Fruit fly (Drosophila melanogaster) whole organism, embryonic: Measurements from ENCODE around the gene CG17572.
A peak's percentile ranks its signal among the peaks of the same experiment; 100 is the strongest.

ENCODE experiments used
- Abd-B ChIP-seq: fragments of 200-800 bp; sonication (Bioruptor generic); optimal IDR thresholded peaks from 2 replicates; lab custom pipeline; 2018; ENCODE audit warnings: missing biosample characterization, mild to moderate bottlenecking, missing genetic modification characterization, moderate library complexity
- Ada2b ChIP-seq: fragments of 200-800 bp; sonication (Bioruptor generic); IDR thresholded peaks from 2 replicates; pipeline ENCODE4 v1.3.6; 2022; ENCODE audit warnings: missing biosample characterization, missing genetic modification characterization
- CG10565 ChIP-seq: fragments of 200-800 bp; sonication (Bioruptor generic); optimal IDR thresholded peaks from 3 replicates; lab custom pipeline; 2016; ENCODE audit warnings: missing biosample characterization, mild to moderate bottlenecking, missing genetic modification characterization
- CG13775 ChIP-seq: fragments of 200-800 bp; sonication (Bioruptor generic); optimal IDR thresholded peaks from 3 replicates; lab custom pipeline; 2017; ENCODE audit warnings: missing biosample characterization, mild to moderate bottlenecking, missing genetic modification characterization
- CG15011 ChIP-seq: fragments of 200-800 bp; sonication (Bioruptor generic); optimal IDR thresholded peaks from 3 replicates; lab custom pipeline; 2018; ENCODE audit warnings: missing biosample characterization, mild to moderate bottlenecking, missing genetic modification characterization
- CG16779 ChIP-seq: fragments of 200-800 bp; sonication (Bioruptor generic); IDR thresholded peaks from 2 replicates; pipeline ENCODE4 v1.3.6; 2022; ENCODE audit warnings: missing biosample characterization, missing genetic modification characterization
- CG16863 ChIP-seq: fragments of 200-800 bp; sonication (Bioruptor generic); optimal IDR thresholded peaks from 3 replicates; lab custom pipeline; 2016; ENCODE audit warnings: missing biosample characterization, missing genetic modification characterization
- CG1792 ChIP-seq: fragments of 200-800 bp; sonication (Bioruptor generic); optimal IDR thresholded peaks from 2 replicates; lab custom pipeline; 2016; ENCODE audit warnings: missing biosample characterization, missing genetic modification characterization
- CG18011 ChIP-seq: fragments of 200-800 bp; sonication (Bioruptor generic); optimal IDR thresholded peaks from 2 replicates; lab custom pipeline; 2017; ENCODE audit warnings: missing biosample characterization, missing genetic modification characterization, mild to moderate bottlenecking, moderate library complexity, missing genotype
- CG18476 ChIP-seq: fragments of 200-800 bp; sonication (Bioruptor generic); optimal IDR thresholded peaks from 2 replicates; lab custom pipeline; 2016; ENCODE audit warnings: missing biosample characterization, mild to moderate bottlenecking, missing genetic modification characterization
- CG2678 ChIP-seq: fragments of 200-800 bp; sonication (Bioruptor generic); optimal IDR thresholded peaks from 3 replicates; lab custom pipeline; 2019; ENCODE audit warnings: missing biosample characterization, mild to moderate bottlenecking, missing genetic modification characterization, moderate library complexity
- CG3995 ChIP-seq: fragments of 200-800 bp; sonication (Bioruptor generic); optimal IDR thresholded peaks from 3 replicates; lab custom pipeline; 2016; ENCODE audit warnings: missing biosample characterization, missing genetic modification characterization
- CG4328 ChIP-seq: fragments of 200-800 bp; sonication (Bioruptor generic); optimal IDR thresholded peaks from 3 replicates; lab custom pipeline; 2017; ENCODE audit warnings: missing biosample characterization, missing genetic modification reagents, missing genetic modification characterization
- CG6765 ChIP-seq: fragments of 200-800 bp; sonication (Bioruptor generic); optimal IDR thresholded peaks from 3 replicates; lab custom pipeline; 2017; ENCODE audit warnings: missing biosample characterization, mild to moderate bottlenecking, missing genetic modification characterization
- CG7372 ChIP-seq: fragments of 200-800 bp; sonication (Bioruptor generic); IDR thresholded peaks from 2 replicates; pipeline ENCODE4 v1.3.6; 2022; ENCODE audit warnings: missing biosample characterization, missing genetic modification characterization
- CG7928 ChIP-seq: fragments of 200-800 bp; sonication (Bioruptor generic); optimal IDR thresholded peaks from 2 replicates; lab custom pipeline; 2017; ENCODE audit warnings: missing biosample characterization, mild to moderate bottlenecking, missing genetic modification characterization
- CG7963 ChIP-seq: fragments of 200-800 bp; sonication (Bioruptor generic); IDR thresholded peaks from 3 replicates; pipeline ENCODE4 v1.3.6; 2022; ENCODE audit warnings: missing biosample characterization, missing genetic modification characterization; ENCODE audit not compliant: partially characterized antibody
- CG7987 ChIP-seq: fragments of 200-800 bp; sonication (Bioruptor generic); optimal IDR thresholded peaks from 2 replicates; lab custom pipeline; 2018; ENCODE audit warnings: missing biosample characterization, mild to moderate bottlenecking, missing genetic modification characterization, moderate library complexity
- CG8281 ChIP-seq: fragments of 200-800 bp; sonication (Bioruptor generic); optimal IDR thresholded peaks from 2 replicates; lab custom pipeline; 2018; ENCODE audit warnings: missing biosample characterization, mild to moderate bottlenecking, missing genetic modification characterization, moderate library complexity
- Dad ChIP-seq: fragments of 200-800 bp; sonication (Bioruptor generic); optimal IDR thresholded peaks from 3 replicates; lab custom pipeline; 2016; ENCODE audit warnings: missing biosample characterization, missing genetic modification characterization
- Deaf1 ChIP-seq: fragments of 200-800 bp; optimal IDR thresholded peaks from 3 replicates; lab custom pipeline; 2019; ENCODE audit warnings: missing biosample characterization, mild to moderate bottlenecking, missing genetic modification characterization, moderate library complexity
- E2f2 ChIP-seq: fragments of 200-800 bp; sonication (Bioruptor generic); IDR thresholded peaks from 2 replicates; pipeline ENCODE4 v1.3.6; 2022; ENCODE audit warnings: missing biosample characterization, missing genetic modification characterization
- Hr39 ChIP-seq: fragments of >200 bp; optimal IDR thresholded peaks from 2 replicates; lab custom pipeline; 2017
- Meics ChIP-seq: fragments of 200-800 bp; sonication (Bioruptor generic); optimal IDR thresholded peaks from 2 replicates; lab custom pipeline; 2017; ENCODE audit warnings: missing biosample characterization, mild to moderate bottlenecking, missing genetic modification characterization
- Mes4 ChIP-seq: fragments of 200-800 bp; sonication (Bioruptor generic); optimal IDR thresholded peaks from 2 replicates; lab custom pipeline; 2016; ENCODE audit warnings: missing biosample characterization, missing genetic modification characterization
- NK7.1 ChIP-seq: fragments of 200-800 bp; sonication (Bioruptor generic); optimal IDR thresholded peaks from 3 replicates; lab custom pipeline; 2016; ENCODE audit warnings: missing biosample characterization, missing genetic modification characterization
- Oli ChIP-seq: fragments of 200-800 bp; sonication (Bioruptor generic); optimal IDR thresholded peaks from 2 replicates; lab custom pipeline; 2018; ENCODE audit warnings: missing biosample characterization, mild to moderate bottlenecking, missing genetic modification characterization, moderate library complexity
- Ptx1 ChIP-seq: fragments of 200-800 bp; sonication (Bioruptor generic); IDR thresholded peaks from 2 replicates; pipeline ENCODE4 v1.3.6; 2022; ENCODE audit warnings: missing biosample characterization, missing genetic modification characterization
- Sry-β ChIP-seq: fragments of 200-800 bp; sonication (Bioruptor generic); optimal IDR thresholded peaks from 2 replicates; lab custom pipeline; 2018; ENCODE audit warnings: missing biosample characterization, mild to moderate bottlenecking, missing genetic modification characterization, moderate library complexity
- Taf1 ChIP-seq: fragments of 200-800 bp; sonication (Bioruptor generic); IDR thresholded peaks from 2 replicates; pipeline ENCODE4 v1.3.6; 2022; ENCODE audit warnings: missing biosample characterization, missing genetic modification characterization
- Trl ChIP-seq, 3 experiments: fragments of >200 bp in 2 of 3; fragments of 200-800 bp in 1 of 3; sonication (Bioruptor generic) in 1 of 3; optimal IDR thresholded peaks; 2 replicates in 1 of 3; 3 replicates in 2 of 3; lab custom pipeline; 2016 to 2017; ENCODE audit warnings: missing biosample characterization in 1 of 3, missing genetic modification characterization in 1 of 3
- Usf ChIP-seq: fragments of 200-800 bp; sonication (Bioruptor generic); optimal IDR thresholded peaks from 2 replicates; lab custom pipeline; 2017; ENCODE audit warnings: missing genotype, missing biosample characterization, missing genetic modification characterization
- ac ChIP-seq: fragments of 200-800 bp; sonication (Bioruptor generic); optimal IDR thresholded peaks from 3 replicates; lab custom pipeline; 2017; ENCODE audit warnings: missing biosample characterization, mild to moderate bottlenecking, missing genetic modification characterization
- aop ChIP-seq: fragments of 200-800 bp; sonication (Bioruptor generic); IDR thresholded peaks from 2 replicates; pipeline ENCODE4 v1.3.6; 2022; ENCODE audit warnings: missing biosample characterization, missing genetic modification characterization
- ap ChIP-seq: fragments of 200-800 bp; sonication (Bioruptor generic); IDR thresholded peaks from 2 replicates; pipeline ENCODE4 v1.3.6; 2022; ENCODE audit warnings: missing biosample characterization, missing genetic modification characterization
- ase ChIP-seq: fragments of 200-800 bp; sonication (Bioruptor generic); IDR thresholded peaks from 3 replicates; pipeline ENCODE4 v1.3.6; 2022; ENCODE audit warnings: missing biosample characterization, missing genetic modification characterization
- ato ChIP-seq: fragments of 200-800 bp; sonication (Bioruptor generic); IDR thresholded peaks from 2 replicates; pipeline ENCODE4 v1.3.6; 2022; ENCODE audit warnings: missing biosample characterization, missing genetic modification characterization; ENCODE audit not compliant: partially characterized antibody
- bowl ChIP-seq: fragments of 200-800 bp; sonication (Bioruptor generic); IDR thresholded peaks from 2 replicates; pipeline ENCODE4 v1.3.6; 2022; ENCODE audit warnings: missing biosample characterization, missing genetic modification characterization
- caup ChIP-seq: fragments of 200-800 bp; sonication (Bioruptor generic); optimal IDR thresholded peaks from 3 replicates; lab custom pipeline; 2017; ENCODE audit warnings: missing biosample characterization, mild to moderate bottlenecking, missing genetic modification characterization, moderate library complexity; ENCODE audit not compliant: severe bottlenecking
- cg ChIP-seq: fragments of 200-800 bp; sonication (Bioruptor generic); optimal IDR thresholded peaks from 3 replicates; lab custom pipeline; 2019; ENCODE audit warnings: missing biosample characterization, mild to moderate bottlenecking, missing genetic modification characterization, moderate library complexity
- crc ChIP-seq: fragments of 200-800 bp; sonication (Bioruptor generic); optimal IDR thresholded peaks from 2 replicates; lab custom pipeline; 2016; ENCODE audit warnings: missing biosample characterization, missing genetic modification characterization
- fd3F ChIP-seq: fragments of 200-800 bp; sonication (Bioruptor generic); optimal IDR thresholded peaks from 2 replicates; lab custom pipeline; 2018; ENCODE audit warnings: missing biosample characterization, mild to moderate bottlenecking, missing genetic modification characterization, moderate library complexity
- fru ChIP-seq: fragments of >200 bp; optimal IDR thresholded peaks from 2 replicates; lab custom pipeline; 2017
- ftz-f1 ChIP-seq: fragments of 200-800 bp; sonication (Bioruptor generic); optimal IDR thresholded peaks from 2 replicates; lab custom pipeline; 2016; ENCODE audit warnings: missing biosample characterization, missing genetic modification characterization
- gsb-n ChIP-seq: fragments of 200-800 bp; sonication (Bioruptor generic); optimal IDR thresholded peaks from 3 replicates; lab custom pipeline; 2018; ENCODE audit warnings: missing biosample characterization, mild to moderate bottlenecking, missing genetic modification characterization
- jumu ChIP-seq: fragments of 200-800 bp; sonication (Bioruptor generic); optimal IDR thresholded peaks from 3 replicates; lab custom pipeline; 2016; ENCODE audit warnings: missing biosample characterization, missing genetic modification characterization
- nau ChIP-seq: fragments of 200-800 bp; sonication (Bioruptor generic); optimal IDR thresholded peaks from 3 replicates; lab custom pipeline; 2017; ENCODE audit warnings: missing biosample characterization, mild to moderate bottlenecking, missing genetic modification characterization, missing genetic modification reagents
- prd ChIP-seq, 3 experiments: fragments of >200 bp in 2 of 3; fragments of 200-800 bp in 1 of 3; sonication (Bioruptor generic) in 1 of 3; optimal IDR thresholded peaks in 2 of 3; IDR thresholded peaks in 1 of 3; 2 replicates in 2 of 3; 3 replicates in 1 of 3; pipeline versions ENCODE4 v1.3.6 to Lab custom; 2017 to 2022; ENCODE audit warnings: missing biosample characterization in 1 of 3, missing genetic modification characterization in 1 of 3
- slbo ChIP-seq: fragments of 200-800 bp; sonication (Bioruptor generic); IDR thresholded peaks from 2 replicates; pipeline ENCODE4 v1.3.6; 2022; ENCODE audit warnings: missing biosample characterization, missing genetic modification characterization
- so ChIP-seq: fragments of 200-800 bp; sonication (Bioruptor generic); IDR thresholded peaks from 3 replicates; pipeline ENCODE4 v1.3.6; 2022; ENCODE audit warnings: missing biosample characterization, missing genetic modification characterization
- tap ChIP-seq: fragments of 200-800 bp; optimal IDR thresholded peaks from 3 replicates; lab custom pipeline; 2019; ENCODE audit warnings: missing biosample characterization, mild to moderate bottlenecking, missing genetic modification characterization, moderate library complexity
- yki ChIP-seq: fragments of >200 bp; optimal IDR thresholded peaks from 3 replicates; lab custom pipeline; 2018

Gene CG17572

DNA sequence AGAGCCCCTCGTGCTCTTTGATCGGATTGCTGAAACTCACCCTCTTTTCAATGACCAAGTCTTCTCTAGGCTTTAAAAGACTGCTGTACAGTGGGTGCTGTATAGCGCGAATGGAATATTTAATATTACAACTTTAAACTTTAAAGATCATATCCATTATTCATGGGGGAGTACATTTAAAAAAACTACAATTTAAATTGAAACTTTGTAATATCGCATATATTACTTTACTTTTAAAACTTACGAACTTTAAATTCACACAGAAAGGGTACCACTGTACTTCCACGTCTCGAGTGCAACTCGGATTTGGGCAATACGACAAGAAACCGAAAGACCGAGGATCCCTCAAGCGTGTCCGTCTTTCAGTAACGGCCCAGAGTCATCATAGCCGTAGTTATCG, 15.0 kb downstream of the CG17572 start, which contains the start of gene Phlpp (continued):
- TF ChIP-seq Trl (optimal IDR thresholded peaks at IDR 0.05; lab: Kevin White, UChicago) (no peak), Trl (GFP tag; optimal IDR thresholded peaks at IDR 0.05; lab: Kevin White, UChicago) (peak; percentile 32), so (GFP tag; lab: Robert Waterston, UW) (peak; percentile 77; the same call in 2 of the 3 replicates), Sry-β (GFP tag; lab: Kevin White, UChicago) (no peak), ato (GFP tag; lab: Robert Waterston, UW) (no peak), CG1792 (GFP tag; lab: Kevin White, UChicago) (no peak), CG7928 (GFP tag; lab: Kevin White, UChicago) (no peak), tap (tag; lab: Kevin White, UChicago) (no peak), ac (no peak), prd (optimal IDR thresholded peaks at IDR 0.05; lab: Kevin White, UChicago) (no peak), prd (GFP tag; IDR thresholded peaks at IDR 0.05; lab: Robert Waterston, UW) (peak; percentile 82), yki (no peak), gsb-n (tag; lab: Kevin White, UChicago) (no peak), nau (GFP tag; lab: Kevin White, UChicago) (no peak), crc (GFP tag; lab: Kevin White, UChicago) (no peak), ase (GFP tag; lab: Robert Waterston, UW) (peak; percentile 47; the same call in 1 of the 3 replicates), Meics (no peak), CG18011 (GFP tag; lab: Kevin White, UChicago) (no peak), CG7372 (GFP tag; lab: Robert Waterston, UW) (peak; percentile 49), CG8281 (no peak), caup (GFP tag; lab: Kevin White, UChicago) (no peak), fd3F (GFP tag; lab: Kevin White, UChicago) (no peak), Taf1 (GFP tag; lab: Robert Waterston, UW) (no peak), NK7.1 (GFP tag; lab: Kevin White, UChicago) (no peak), Ada2b (GFP tag; lab: Robert Waterston, UW) (peak; percentile 70), slbo (GFP tag; lab: Robert Waterston, UW) (no peak), Mes4 (GFP tag; lab: Kevin White, UChicago) (no peak), Oli (tag; lab: Kevin White, UChicago) (peak; percentile 45), ap (GFP tag; lab: Robert Waterston, UW) (no peak), CG15011 (GFP tag; lab: Kevin White, UChicago) (no peak), Hr39 (lab: Kevin White, UChicago) (no peak), Abd-B (GFP tag; lab: Kevin White, UChicago) (no peak), jumu (GFP tag; lab: Kevin White, UChicago) (peak; percentile 39), CG13775 (GFP tag; lab: Kevin White, UChicago) (no peak), CG16863 (GFP tag; lab: Kevin White, UChicago) (peak; percentile 10), CG7963 (GFP tag; lab: Robert Waterston, UW) (no peak), Usf (GFP tag; lab: Kevin White, UChicago) (no peak), CG3995 (GFP tag; lab: Kevin White, UChicago) (no peak), Dad (GFP tag; lab: Kevin White, UChicago) (no peak), ftz-f1 (no peak), CG7987 (GFP tag; lab: Kevin White, UChicago) (no peak), Deaf1 (tag; lab: Kevin White, UChicago) (peak; percentile 60), CG18476 (GFP tag; lab: Kevin White, UChicago) (no peak), Ptx1 (GFP tag; lab: Robert Waterston, UW) (peak; percentile 78), E2f2 (peak; percentile 24; the same call in 1 of the 2 replicates), CG4328 (GFP tag; lab: Kevin White, UChicago) (no peak), CG6765 (no peak), fru (no peak), CG10565 (GFP tag; lab: Kevin White, UChicago) (no peak), CG2678 (tag; lab: Kevin White, UChicago) (no peak), CG16779 (no peak), aop (no peak), bowl (GFP tag; lab: Robert Waterston, UW) (no peak), cg (no peak)
